Worm (Caenorhabditis elegans) whole organism, L3 larva: ENCODE results near the gene hot-6.

Source experiments
- aly-2 ChIP-seq: fragments of 150-350 bp; optimal IDR thresholded peaks from 2 replicates; lab custom pipeline; 2014; ENCODE audit warnings: missing biosample characterization, missing genetic modification characterization
- ama-1 ChIP-seq: fragments of 150-350 bp; optimal IDR thresholded peaks from 2 replicates; lab custom pipeline; 2018
- ceh-28 ChIP-seq: fragments of 150-350 bp; optimal IDR thresholded peaks from 2 replicates; lab custom pipeline; 2014; ENCODE audit warnings: missing biosample characterization, missing genetic modification reagents, missing genetic modification characterization
- ceh-82 ChIP-seq: fragments of 150-350 bp; optimal IDR thresholded peaks from 2 replicates; lab custom pipeline; 2014; ENCODE audit warnings: missing biosample characterization, missing genetic modification characterization
- ceh-9 ChIP-seq: sonication (generic microtip); optimal IDR thresholded peaks from 2 replicates; lab custom pipeline; 2018; ENCODE audit warnings: missing biosample characterization, missing genetic modification characterization
- egl-5 ChIP-seq: fragments of 150-350 bp; optimal IDR thresholded peaks from 2 replicates; lab custom pipeline; 2017; ENCODE audit warnings: missing biosample characterization, missing genetic modification reagents, missing genetic modification characterization, inconsistent platforms
- elt-1 ChIP-seq: fragments of 150-350 bp; optimal IDR thresholded peaks from 2 replicates; lab custom pipeline; 2014; ENCODE audit warnings: missing biosample characterization, missing genetic modification characterization
- elt-2 ChIP-seq: sonication (generic microtip); optimal IDR thresholded peaks from 2 replicates; lab custom pipeline; 2016; ENCODE audit warnings: missing genetic modification reagents, mild to moderate bottlenecking, missing genetic modification characterization, missing compliant biosample characterization
- elt-3 ChIP-seq, 3 experiments: fragments of 150-350 bp in 1 of 3; sonication (generic microtip) in 2 of 3; optimal IDR thresholded peaks; 2 replicates in 2 of 3; 4 replicates in 1 of 3; lab custom pipeline; 2014 to 2017; ENCODE audit warnings: missing biosample characterization in 3 of 3, missing genetic modification characterization in 3 of 3
- eor-1 ChIP-seq, 2 experiments: fragments of 150-350 bp; optimal IDR thresholded peaks; 2 replicates each; lab custom pipeline; 2014 to 2018; ENCODE audit warnings: missing biosample characterization in 2 of 2, missing genetic modification characterization in 2 of 2
- fkh-10 ChIP-seq: sonication (generic microtip); optimal IDR thresholded peaks from 2 replicates; lab custom pipeline; 2017; ENCODE audit warnings: missing biosample characterization, missing genetic modification reagents, missing genetic modification characterization
- fos-1 ChIP-seq: fragments of 150-350 bp; optimal IDR thresholded peaks from 2 replicates; lab custom pipeline; 2014; ENCODE audit warnings: missing biosample characterization, missing genetic modification characterization
- hmg-11 ChIP-seq: sonication (generic microtip); optimal IDR thresholded peaks from 2 replicates; lab custom pipeline; 2016; ENCODE audit warnings: missing genetic modification characterization, missing compliant biosample characterization
- lin-15B ChIP-seq: fragments of 150-350 bp; optimal IDR thresholded peaks from 2 replicates; lab custom pipeline; 2014; ENCODE audit warnings: missing biosample characterization, missing genetic modification characterization
- lin-39 ChIP-seq: fragments of 150-350 bp; optimal IDR thresholded peaks from 2 replicates; lab custom pipeline; 2018; ENCODE audit warnings: missing biosample characterization, missing genetic modification reagents, missing genetic modification characterization
- mdl-1 ChIP-seq: fragments of 150-350 bp; optimal IDR thresholded peaks from 2 replicates; lab custom pipeline; 2014; ENCODE audit warnings: missing biosample characterization, missing genetic modification characterization
- nfya-1 ChIP-seq: sonication (generic microtip); optimal IDR thresholded peaks from 2 replicates; lab custom pipeline; 2017; ENCODE audit warnings: missing genetic modification characterization, mild to moderate bottlenecking, missing compliant biosample characterization, antibody characterized with exemption, moderate library complexity; ENCODE audit not compliant: insufficient read depth
- nhr-11 ChIP-seq: fragments of 150-350 bp; optimal IDR thresholded peaks from 2 replicates; lab custom pipeline; 2014; ENCODE audit warnings: missing biosample characterization, missing genetic modification characterization
- nhr-12 ChIP-seq: fragments of 150-350 bp; optimal IDR thresholded peaks from 2 replicates; lab custom pipeline; 2014; ENCODE audit warnings: missing biosample characterization, missing genetic modification characterization
- nhr-23 ChIP-seq: fragments of 150-350 bp; optimal IDR thresholded peaks from 2 replicates; lab custom pipeline; 2014; ENCODE audit warnings: missing biosample characterization, missing genetic modification reagents, missing genetic modification characterization
- nhr-237 ChIP-seq: fragments of 150-350 bp; optimal IDR thresholded peaks from 2 replicates; lab custom pipeline; 2014; ENCODE audit warnings: missing biosample characterization, missing genetic modification characterization
- nhr-25 ChIP-seq: sonication (generic microtip); optimal IDR thresholded peaks from 2 replicates; lab custom pipeline; 2017; ENCODE audit warnings: missing biosample characterization, missing genetic modification characterization
- nhr-28 ChIP-seq: fragments of 150-350 bp; optimal IDR thresholded peaks from 2 replicates; lab custom pipeline; 2014; ENCODE audit warnings: missing biosample characterization, missing genetic modification characterization
- nhr-43 ChIP-seq: sonication (generic microtip); optimal IDR thresholded peaks from 2 replicates; lab custom pipeline; 2016; ENCODE audit warnings: mild to moderate bottlenecking, missing genetic modification characterization, missing compliant biosample characterization; ENCODE audit not compliant: poor library complexity, severe bottlenecking
- nhr-67 ChIP-seq: fragments of 150-350 bp; optimal IDR thresholded peaks from 2 replicates; lab custom pipeline; 2014; ENCODE audit warnings: missing biosample characterization, missing genetic modification characterization
- nhr-76 ChIP-seq: fragments of 150-350 bp; sonication (generic microtip); optimal IDR thresholded peaks from 5 replicates; lab custom pipeline; 2014; ENCODE audit warnings: missing biosample characterization, missing genetic modification characterization
- nhr-77 ChIP-seq: fragments of 150-350 bp; optimal IDR thresholded peaks from 2 replicates; lab custom pipeline; 2014; ENCODE audit warnings: missing biosample characterization, missing genetic modification characterization
- pha-4 ChIP-seq: fragments of 150-350 bp; optimal IDR thresholded peaks from 2 replicates; lab custom pipeline; 2014; ENCODE audit warnings: missing biosample characterization, missing genetic modification reagents, missing genetic modification characterization
- pqm-1 ChIP-seq: fragments of 150-350 bp; optimal IDR thresholded peaks from 2 replicates; lab custom pipeline; 2017; ENCODE audit warnings: missing biosample characterization, missing genetic modification characterization, inconsistent platforms
- sea-2 ChIP-seq: fragments of 150-350 bp; sonication (generic microtip); optimal IDR thresholded peaks from 4 replicates; lab custom pipeline; 2014; ENCODE audit warnings: missing biosample characterization, missing genetic modification reagents, missing genetic modification characterization
- skn-1 ChIP-seq: fragments of 150-350 bp; optimal IDR thresholded peaks from 2 replicates; lab custom pipeline; 2014; ENCODE audit warnings: missing biosample characterization, missing genetic modification characterization
- snpc-4 ChIP-seq: fragments of 150-350 bp; optimal IDR thresholded peaks from 2 replicates; lab custom pipeline; 2014; ENCODE audit warnings: missing biosample characterization, missing genetic modification characterization
- tbx-2 ChIP-seq: sonication (generic microtip); optimal IDR thresholded peaks from 2 replicates; lab custom pipeline; 2016; ENCODE audit warnings: mild to moderate bottlenecking, missing genetic modification characterization, missing compliant biosample characterization
- zag-1 ChIP-seq: fragments of 150-350 bp; optimal IDR thresholded peaks from 2 replicates; lab custom pipeline; 2014; ENCODE audit warnings: missing biosample characterization, missing genetic modification characterization
- ztf-4 ChIP-seq: fragments of 150-350 bp; optimal IDR thresholded peaks from 2 replicates; lab custom pipeline; 2014; ENCODE audit warnings: missing biosample characterization, missing genetic modification characterization

hot-6 gene

ce11 chrV:11057043-11057442 lies 34.3 kb upstream of the hot-6 start, which contains the start of gene srh-75:
Gene srh-75 (minus strand): TSS chrV:11057143.
- no peak for TF ChIP-seq nhr-28 (tag; lab: Kevin White, UChicago)
- TF ChIP-seq nhr-76 (tag; lab: Kevin White, UChicago): no peak
- no peak for TF ChIP-seq nhr-43 (tag; lab: Kevin White, UChicago)
- no peak for TF ChIP-seq sea-2 (GFP tag; lab: Kevin White, UChicago)
- no peak for TF ChIP-seq ztf-4 (tag; lab: Kevin White, UChicago)
- TF ChIP-seq ceh-82 (tag; lab: Kevin White, UChicago): no peak
- no peak for TF ChIP-seq nhr-237
- no peak for TF ChIP-seq zag-1
- no peak for TF ChIP-seq nhr-12 (tag; lab: Kevin White, UChicago)
- TF ChIP-seq fos-1 (tag; lab: Kevin White, UChicago): no peak
- TF ChIP-seq snpc-4 (tag; lab: Kevin White, UChicago): no peak
- no peak for TF ChIP-seq skn-1 (tag; lab: Kevin White, UChicago)
- TF ChIP-seq mdl-1 (tag; lab: Kevin White, UChicago): no peak
- no peak for TF ChIP-seq hmg-11 (tag; lab: Kevin White, UChicago)
- no peak for TF ChIP-seq pha-4 (tag; lab: Kevin White, UChicago)
- TF ChIP-seq elt-1: no peak
- no peak for TF ChIP-seq ceh-9

DNA sequence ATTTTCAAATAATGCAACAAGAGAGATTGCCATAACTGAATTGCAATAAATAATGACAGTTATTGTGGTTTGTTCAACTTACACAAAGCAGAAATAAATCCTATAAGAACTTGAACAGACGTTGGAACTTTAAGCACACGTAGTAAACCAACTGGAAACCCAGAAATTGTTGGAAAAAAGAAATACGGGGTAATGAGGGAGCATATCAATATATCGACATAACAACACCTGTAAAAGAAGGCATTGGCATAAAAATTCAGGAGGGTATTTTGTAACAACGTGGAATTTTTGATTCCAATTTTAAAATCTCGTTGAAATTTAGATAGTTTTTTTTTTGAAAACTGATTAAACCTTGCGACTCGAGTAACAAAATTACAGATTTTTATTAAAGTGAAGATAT lies 33.7 kb upstream of the hot-6 start:
- no peak for TF ChIP-seq eor-1 (tag; optimal IDR thresholded peaks at IDR 0.05; lab: Kevin White, UChicago)

ce11 chrV:11053827-11054226 lies 31.1 kb upstream of the hot-6 start, which contains the start of gene T04C12.7:
Gene T04C12.7 (plus strand): TSS chrV:11054127.
- TF ChIP-seq nhr-67 (tag; lab: Kevin White, UChicago) (no peak), nhr-28 (tag; lab: Kevin White, UChicago) (no peak), ama-1 (no peak), lin-15B (tag; lab: Kevin White, UChicago) (no peak), zag-1 (no peak), hmg-11 (tag; lab: Kevin White, UChicago) (no peak), egl-5 (no peak), nhr-11 (tag; lab: Kevin White, UChicago) (no peak), nhr-77 (tag; lab: Kevin White, UChicago) (no peak), mdl-1 (tag; lab: Kevin White, UChicago) (no peak), fos-1 (tag; lab: Kevin White, UChicago) (no peak), lin-39 (tag; lab: Kevin White, UChicago) (no peak), sea-2 (GFP tag; lab: Kevin White, UChicago) (no peak), nhr-76 (tag; lab: Kevin White, UChicago) (no peak), elt-3 (tag; optimal IDR thresholded peaks at IDR 0.05; lab: Kevin White, UChicago) (no peak), ceh-28 (tag; lab: Kevin White, UChicago) (no peak), elt-2 (tag; lab: Kevin White, UChicago) (no peak), aly-2 (tag; lab: Kevin White, UChicago) (no peak)

ce11 chrV:11051921-11052320 lies 29.2 kb upstream of the hot-6 start, which contains the start of gene T04C12.33:
Gene T04C12.33 (plus strand): TSS chrV:11052221.
- TF ChIP-seq nhr-67 (tag; lab: Kevin White, UChicago) (no peak), nhr-23 (tag; lab: Kevin White, UChicago) (peak; percentile 16)

DNA sequence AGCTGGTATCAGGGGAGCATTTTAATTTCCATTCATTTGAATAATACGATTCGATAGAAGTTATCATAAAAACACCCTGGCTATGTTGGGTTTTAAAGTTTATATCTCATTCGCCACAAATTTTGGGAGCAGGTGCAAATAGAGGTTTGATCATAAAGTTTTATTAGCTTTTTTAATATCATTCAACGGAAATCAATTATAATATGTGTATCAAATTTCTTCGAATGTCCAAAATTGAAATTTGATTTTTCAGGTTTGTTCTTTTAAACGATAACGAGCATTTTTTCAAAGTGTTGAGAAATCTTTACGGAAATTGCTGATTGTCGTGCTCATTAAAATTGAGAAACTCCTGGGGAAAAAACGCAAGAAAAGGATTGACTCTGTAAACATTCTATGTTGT lies 25.9 kb upstream of the hot-6 start, which contains the start of gene srh-74:
Gene srh-74, minus strand, starts transcription at position 101 of the 400 bp plus-strand sequence.
- TF ChIP-seq eor-1 (tag; optimal IDR thresholded peaks at IDR 0.05; lab: Kevin White, UChicago): no peak
- no peak for TF ChIP-seq zag-1
- TF ChIP-seq ceh-82 (tag; lab: Kevin White, UChicago): no peak
- TF ChIP-seq skn-1 (tag; lab: Kevin White, UChicago): no peak
- TF ChIP-seq pqm-1 (tag; lab: Kevin White, UChicago): no peak
- no peak for TF ChIP-seq nhr-237
- no peak for TF ChIP-seq elt-2 (tag; lab: Kevin White, UChicago)
- TF ChIP-seq mdl-1 (tag; lab: Kevin White, UChicago): no peak
- TF ChIP-seq nhr-43 (tag; lab: Kevin White, UChicago): no peak
- no peak for TF ChIP-seq nfya-1 (tag; lab: Kevin White, UChicago)
- no peak for TF ChIP-seq nhr-67 (tag; lab: Kevin White, UChicago)
- no peak for TF ChIP-seq tbx-2 (tag; lab: Kevin White, UChicago)
- no peak for TF ChIP-seq nhr-25 (tag; lab: Kevin White, UChicago)
- TF ChIP-seq nhr-11 (tag; lab: Kevin White, UChicago): no peak
- no peak for TF ChIP-seq snpc-4 (tag; lab: Kevin White, UChicago)
- no peak for TF ChIP-seq sea-2 (GFP tag; lab: Kevin White, UChicago)
- no peak for TF ChIP-seq fkh-10
- no peak for TF ChIP-seq elt-1
- TF ChIP-seq, all 47 proteins: peak for 0
